Fruit fly (Drosophila melanogaster): ENCODE measurements around the gene Sfp24Bb.

Sfp24Bb gene

DNA sequence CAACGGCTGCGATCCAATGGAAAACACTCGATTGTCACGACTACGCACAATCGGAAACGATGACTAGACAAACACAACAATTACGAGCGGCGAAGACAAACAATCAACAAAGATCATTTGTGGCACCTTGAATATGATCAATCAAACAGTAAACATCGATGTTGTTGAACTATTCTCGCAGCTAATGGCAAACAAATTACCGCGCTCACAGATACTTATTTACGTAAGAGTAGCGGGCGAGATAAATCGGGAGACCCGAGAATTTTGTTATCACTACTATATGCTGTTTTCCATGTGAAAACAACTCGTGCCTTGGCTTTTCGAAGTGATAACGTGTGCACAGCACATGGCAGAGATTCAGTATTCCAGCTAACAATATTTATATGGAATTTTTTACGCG is 40.8 kb downstream of the Sfp24Bb start (continued):
- TF ChIP-seq sens-2 (GFP tag; IDR thresholded peaks at IDR 0.05) = peak; percentile 43; the same call in 1 of the 2 replicates
- peak; percentile 25 for TF ChIP-seq Hr3 (GFP tag; optimal IDR thresholded peaks at IDR 0.05)
- TF ChIP-seq fru (optimal IDR thresholded peaks at IDR 0.05) = no peak
- no peak; the same call in 2 of the 3 replicates for TF ChIP-seq B-H1 (GFP tag; IDR thresholded peaks at IDR 0.05)
- TF ChIP-seq CG12391 (tag; optimal IDR thresholded peaks at IDR 0.05) = peak; percentile 73
- TF ChIP-seq Dad (GFP tag; optimal IDR thresholded peaks at IDR 0.05) = peak; percentile 11
- no peak for TF ChIP-seq CG2129 (GFP tag; IDR thresholded peaks at IDR 0.05; ENCODE audit: partially characterized antibody)
- peak; percentile 91 for TF ChIP-seq NC2β (GFP tag; optimal IDR thresholded peaks at IDR 0.05)
- TF ChIP-seq bowl (GFP tag; IDR thresholded peaks at IDR 0.05) = peak; percentile 29; the same call in 1 of the 2 replicates
- TF ChIP-seq CG15601 (tag; optimal IDR thresholded peaks at IDR 0.05) = no peak
- no peak for TF ChIP-seq grn (GFP tag; optimal IDR thresholded peaks at IDR 0.05)
- TF ChIP-seq Drgx (GFP tag; IDR thresholded peaks at IDR 0.05) = 0 out of 2 replicates have a peak, but pooled peaks have one; percentile 18
- TF ChIP-seq p53 (GFP tag; optimal IDR thresholded peaks at IDR 0.05) = peak; percentile 43
- TF ChIP-seq fd3F (GFP tag; optimal IDR thresholded peaks at IDR 0.05) = no peak
- peak; percentile 93 for TF ChIP-seq lab (GFP tag; optimal IDR thresholded peaks at IDR 0.05)
- peak; percentile 89 for TF ChIP-seq zen (tag; optimal IDR thresholded peaks at IDR 0.05)
- peak; percentile 28 for TF ChIP-seq NK7.1 (GFP tag; optimal IDR thresholded peaks at IDR 0.05)
- TF ChIP-seq GATAe (GFP tag; conservative IDR thresholded peaks at IDR 0.05) = no peak
- peak; percentile 10 for TF ChIP-seq ab (GFP tag; optimal IDR thresholded peaks at IDR 0.05)
- peak; percentile 67 for TF ChIP-seq dmrt11E (tag; optimal IDR thresholded peaks at IDR 0.05)
- no peak for TF ChIP-seq Ada2b (GFP tag; IDR thresholded peaks at IDR 0.05)
- peak; percentile 91 for TF ChIP-seq CG12071 (GFP tag; optimal IDR thresholded peaks at IDR 0.05)
- TF ChIP-seq CG7839 (tag; optimal IDR thresholded peaks at IDR 0.05) = peak; percentile 30
- peak; percentile 49 for TF ChIP-seq tup (GFP tag; optimal IDR thresholded peaks at IDR 0.05)
- peak; percentile 91 for TF ChIP-seq Asciz (GFP tag; optimal IDR thresholded peaks at IDR 0.05)
- no peak for TF ChIP-seq nom (GFP tag; optimal IDR thresholded peaks at IDR 0.05)
- no peak for TF ChIP-seq gt (GFP tag; IDR thresholded peaks at IDR 0.05)
- TF ChIP-seq Atf6 (GFP tag; IDR thresholded peaks at IDR 0.05) = peak; percentile 60
- TF ChIP-seq CG2202 (tag; optimal IDR thresholded peaks at IDR 0.05) = peak; percentile 96
- peak; percentile 86 for TF ChIP-seq gem (tag; optimal IDR thresholded peaks at IDR 0.05)
- TF ChIP-seq CG9609 (GFP tag; optimal IDR thresholded peaks at IDR 0.05) = peak; percentile 44
- TF ChIP-seq CG10462 (GFP tag; optimal IDR thresholded peaks at IDR 0.05) = peak; percentile 90
- TF ChIP-seq dmrt99B (tag; optimal IDR thresholded peaks at IDR 0.05) = peak; percentile 69
- no peak for TF ChIP-seq bab2 (GFP tag; optimal IDR thresholded peaks at IDR 0.05)
- TF ChIP-seq sd (tag; optimal IDR thresholded peaks at IDR 0.05) = no peak
- TF ChIP-seq sna (GFP tag; IDR thresholded peaks at IDR 0.05; ENCODE audit: partially characterized antibody) = no peak
- TF ChIP-seq ranshi (GFP tag; IDR thresholded peaks at IDR 0.05) = no peak
- peak; percentile 76 for TF ChIP-seq psq (GFP tag; optimal IDR thresholded peaks at IDR 0.05)
- TF ChIP-seq usp (GFP tag; optimal IDR thresholded peaks at IDR 0.05) = no peak
- peak; percentile 46 for TF ChIP-seq Chrac-16 (GFP tag; optimal IDR thresholded peaks at IDR 0.05)
- no peak for TF ChIP-seq CG3847 (GFP tag; IDR thresholded peaks at IDR 0.05)
- TF ChIP-seq ap (GFP tag; IDR thresholded peaks at IDR 0.05) = peak; percentile 37; the same call in 1 of the 2 replicates
- no peak for TF ChIP-seq Aef1 (GFP tag; IDR thresholded peaks at IDR 0.05)
- TF ChIP-seq Bgb (GFP tag; IDR thresholded peaks at IDR 0.05; ENCODE audit: partially characterized antibody) = no peak
- TF ChIP-seq sima (GFP tag; optimal IDR thresholded peaks at IDR 0.05) = no peak
- peak; percentile 93 for TF ChIP-seq fd64A (GFP tag; optimal IDR thresholded peaks at IDR 0.05)
- TF ChIP-seq gfzf (GFP tag; optimal IDR thresholded peaks at IDR 0.05) = no peak
- TF ChIP-seq CG11695 (GFP tag; IDR thresholded peaks at IDR 0.05) = peak; percentile 85
- peak; percentile 79 for TF ChIP-seq TFAM (GFP tag; optimal IDR thresholded peaks at IDR 0.05)
- no peak for TF ChIP-seq CG10431 (GFP tag; optimal IDR thresholded peaks at IDR 0.05)
- peak; percentile 77 for TF ChIP-seq pfk (GFP tag; optimal IDR thresholded peaks at IDR 0.05)

Data from whole organism, embryonic.